Fruit fly (Drosophila melanogaster) whole organism, prepupa: Measurements from ENCODE around the gene RpL3.

Source experiments
- Blimp-1 ChIP-seq: fragments of 200-800 bp; sonication (Bioruptor generic); optimal IDR thresholded peaks from 3 replicates; lab custom pipeline; 2017; ENCODE audit warnings: missing biosample characterization, missing genetic modification characterization, mild to moderate bottlenecking, moderate library complexity, missing genetic modification reagents
- CG10669 ChIP-seq: fragments of 200-800 bp; sonication (Bioruptor generic); optimal IDR thresholded peaks from 3 replicates; lab custom pipeline; 2018; ENCODE audit warnings: missing biosample characterization, mild to moderate bottlenecking, missing genetic modification characterization, moderate library complexity
- CG11294 ChIP-seq: fragments of 200-800 bp; sonication (Bioruptor generic); IDR thresholded peaks from 2 replicates; pipeline ENCODE4 v1.3.6; 2022; ENCODE audit warnings: missing biosample characterization, missing genetic modification characterization
- CG11902 ChIP-seq: fragments of 200-800 bp; sonication (Bioruptor generic); optimal IDR thresholded peaks from 3 replicates; lab custom pipeline; 2016; ENCODE audit warnings: missing biosample characterization, missing genetic modification characterization
- CG15336 ChIP-seq: fragments of 200-800 bp; sonication (Bioruptor generic); IDR thresholded peaks from 2 replicates; pipeline ENCODE4 v1.3.6; 2022; ENCODE audit warnings: missing biosample characterization, missing genetic modification characterization
- CG1621 ChIP-seq: fragments of 200-800 bp; sonication (Bioruptor generic); optimal IDR thresholded peaks from 3 replicates; lab custom pipeline; 2018; ENCODE audit warnings: missing biosample characterization, mild to moderate bottlenecking, missing genetic modification characterization
- CG16779 ChIP-seq: fragments of 200-800 bp; sonication (Bioruptor generic); optimal IDR thresholded peaks from 3 replicates; lab custom pipeline; 2017; ENCODE audit warnings: missing biosample characterization, mild to moderate bottlenecking, missing genetic modification characterization
- CG3032 ChIP-seq: fragments of 200-800 bp; optimal IDR thresholded peaks from 2 replicates; lab custom pipeline; 2019; ENCODE audit warnings: missing biosample characterization, mild to moderate bottlenecking, missing genetic modification characterization, moderate library complexity
- CG32006 ChIP-seq: fragments of 200-800 bp; sonication (Bioruptor generic); optimal IDR thresholded peaks from 3 replicates; lab custom pipeline; 2017; ENCODE audit warnings: missing biosample characterization, mild to moderate bottlenecking, missing genetic modification characterization
- CG3919 ChIP-seq: fragments of 200-800 bp; sonication (Bioruptor generic); optimal IDR thresholded peaks from 3 replicates; lab custom pipeline; 2016; ENCODE audit warnings: missing biosample characterization, missing genetic modification characterization
- CG4318 ChIP-seq: fragments of 200-800 bp; sonication (Bioruptor generic); optimal IDR thresholded peaks from 3 replicates; lab custom pipeline; 2017; ENCODE audit warnings: missing biosample characterization, mild to moderate bottlenecking, missing genetic modification characterization
- CG6276 ChIP-seq: fragments of 200-800 bp; sonication (Bioruptor generic); optimal IDR thresholded peaks from 2 replicates; lab custom pipeline; 2017; ENCODE audit warnings: missing biosample characterization, mild to moderate bottlenecking, missing genetic modification characterization
- CG6792 ChIP-seq: fragments of 200-800 bp; sonication (Bioruptor generic); optimal IDR thresholded peaks from 3 replicates; lab custom pipeline; 2016; ENCODE audit warnings: missing biosample characterization, missing genetic modification characterization
- CG6808 ChIP-seq: fragments of 200-800 bp; sonication (Bioruptor generic); optimal IDR thresholded peaks from 3 replicates; lab custom pipeline; 2017; ENCODE audit warnings: missing biosample characterization, missing genetic modification characterization, mild to moderate bottlenecking, moderate library complexity, missing genetic modification reagents
- CG6854 ChIP-seq: fragments of 200-800 bp; sonication (Bioruptor generic); optimal IDR thresholded peaks from 2 replicates; lab custom pipeline; 2017; ENCODE audit warnings: missing biosample characterization, mild to moderate bottlenecking, missing genetic modification characterization
- CG8119 ChIP-seq: fragments of 200-800 bp; sonication (Bioruptor generic); IDR thresholded peaks from 3 replicates; pipeline ENCODE4 v1.3.6; 2022; ENCODE audit warnings: missing biosample characterization, missing genetic modification characterization
- CG8319 ChIP-seq: fragments of 200-800 bp; sonication (Bioruptor generic); optimal IDR thresholded peaks from 3 replicates; lab custom pipeline; 2016; ENCODE audit warnings: missing biosample characterization, missing genetic modification characterization
- Eip75B ChIP-seq: fragments of 200-800 bp; sonication (Bioruptor generic); optimal IDR thresholded peaks from 3 replicates; lab custom pipeline; 2016; ENCODE audit warnings: missing biosample characterization, missing genetic modification characterization
- Eip78C ChIP-seq: fragments of 200-800 bp; sonication (Bioruptor generic); peaks from one replicate; lab custom pipeline; 2016; ENCODE audit warnings: missing biosample characterization, missing genetic modification characterization
- Ets21C ChIP-seq: fragments of 200-800 bp; sonication (Bioruptor generic); optimal IDR thresholded peaks from 3 replicates; lab custom pipeline; 2016; ENCODE audit warnings: missing biosample characterization, missing genetic modification characterization
- Gug ChIP-seq: fragments of 200-800 bp; sonication (Bioruptor generic); IDR thresholded peaks from 2 replicates; pipeline ENCODE4 v1.3.6; 2022; ENCODE audit warnings: missing biosample characterization, missing genetic modification characterization
- Hr4 ChIP-seq: fragments of 200-800 bp; sonication (Bioruptor generic); optimal IDR thresholded peaks from 3 replicates; lab custom pipeline; 2016; ENCODE audit warnings: missing biosample characterization, missing genetic modification characterization
- Lpt ChIP-seq: fragments of 200-800 bp; sonication (Bioruptor generic); optimal IDR thresholded peaks from 3 replicates; lab custom pipeline; 2016; ENCODE audit warnings: missing biosample characterization, missing genetic modification characterization
- OdsH ChIP-seq: fragments of 200-800 bp; sonication (Bioruptor generic); optimal IDR thresholded peaks from 3 replicates; lab custom pipeline; 2016; ENCODE audit warnings: missing biosample characterization, missing genetic modification characterization
- Sox102F ChIP-seq: fragments of 200-800 bp; sonication (Bioruptor generic); optimal IDR thresholded peaks from 2 replicates; lab custom pipeline; 2016; ENCODE audit warnings: missing biosample characterization, mild to moderate bottlenecking, missing genetic modification characterization
- Sox14 ChIP-seq: fragments of 200-800 bp; sonication (Bioruptor generic); optimal IDR thresholded peaks from 3 replicates; lab custom pipeline; 2016; ENCODE audit warnings: missing biosample characterization, missing genetic modification characterization
- Sox15 ChIP-seq: fragments of 200-800 bp; sonication (Bioruptor generic); optimal IDR thresholded peaks from 3 replicates; lab custom pipeline; 2016; ENCODE audit warnings: missing biosample characterization, missing genetic modification characterization
- achi ChIP-seq: fragments of 200-800 bp; sonication (Bioruptor generic); optimal IDR thresholded peaks from 3 replicates; lab custom pipeline; 2016; ENCODE audit warnings: missing biosample characterization, missing genetic modification characterization
- acj6 ChIP-seq: fragments of 200-800 bp; sonication (Bioruptor generic); optimal IDR thresholded peaks from 3 replicates; lab custom pipeline; 2016; ENCODE audit warnings: missing biosample characterization, missing genetic modification characterization
- dac ChIP-seq: fragments of 200-800 bp; sonication (Bioruptor generic); optimal IDR thresholded peaks from 2 replicates; lab custom pipeline; 2017; ENCODE audit warnings: missing biosample characterization, mild to moderate bottlenecking, missing genetic modification characterization
- dsx ChIP-seq: fragments of 200-800 bp; optimal IDR thresholded peaks from 3 replicates; lab custom pipeline; 2019; ENCODE audit warnings: missing biosample characterization, mild to moderate bottlenecking, missing genetic modification characterization, moderate library complexity; ENCODE audit not compliant: poor library complexity, severe bottlenecking
- eg ChIP-seq: fragments of 200-800 bp; sonication (Bioruptor generic); IDR thresholded peaks from 3 replicates; pipeline ENCODE4 v1.3.6; 2022; ENCODE audit warnings: missing biosample characterization, missing genetic modification characterization
- esn ChIP-seq: fragments of 200-800 bp; sonication (Bioruptor generic); optimal IDR thresholded peaks from 2 replicates; lab custom pipeline; 2016; ENCODE audit warnings: missing biosample characterization, mild to moderate bottlenecking, missing genetic modification characterization, moderate library complexity
- fd85E ChIP-seq: fragments of 200-800 bp; sonication (Bioruptor generic); optimal IDR thresholded peaks from 3 replicates; lab custom pipeline; 2016; ENCODE audit warnings: missing biosample characterization, missing genetic modification characterization
- fkh ChIP-seq: fragments of 200-800 bp; sonication (Bioruptor generic); optimal IDR thresholded peaks from 3 replicates; lab custom pipeline; 2017; ENCODE audit warnings: missing biosample characterization, mild to moderate bottlenecking, missing genetic modification characterization, moderate library complexity
- lz ChIP-seq: fragments of 200-800 bp; sonication (Bioruptor generic); optimal IDR thresholded peaks from 3 replicates; lab custom pipeline; 2016; ENCODE audit warnings: missing biosample characterization, missing genetic modification characterization
- net ChIP-seq: fragments of 200-800 bp; sonication (Bioruptor generic); optimal IDR thresholded peaks from 3 replicates; lab custom pipeline; 2016; ENCODE audit warnings: missing biosample characterization, missing genetic modification characterization
- pdm3 ChIP-seq: fragments of 200-800 bp; sonication (Bioruptor generic); optimal IDR thresholded peaks from 3 replicates; lab custom pipeline; 2016; ENCODE audit warnings: missing biosample characterization, missing genetic modification characterization
- spab ChIP-seq: fragments of 200-800 bp; sonication (Bioruptor generic); optimal IDR thresholded peaks from 2 replicates; lab custom pipeline; 2017; ENCODE audit warnings: missing biosample characterization, mild to moderate bottlenecking, missing genetic modification characterization, missing genetic modification reagents
- svp ChIP-seq: fragments of 200-800 bp; sonication (Bioruptor generic); peaks from one replicate; lab custom pipeline; 2016; ENCODE audit warnings: missing biosample characterization, missing genetic modification characterization
- topi ChIP-seq: fragments of 200-800 bp; sonication (Bioruptor generic); optimal IDR thresholded peaks from 3 replicates; lab custom pipeline; 2016; ENCODE audit warnings: missing biosample characterization, missing genetic modification characterization
- vri ChIP-seq: fragments of 200-800 bp; sonication (Bioruptor generic); optimal IDR thresholded peaks from 3 replicates; lab custom pipeline; 2016; ENCODE audit warnings: missing biosample characterization, mild to moderate bottlenecking, missing genetic modification characterization

RpL3 gene

dm6 chr3R:11216156-11216630, 5.5 kb upstream of the RpL3 start, which contains the start of the genes RpS25 and CG4820 (continued):
- TF ChIP-seq Ets21C (GFP tag; lab: Kevin White, UChicago) = peak; percentile 64
- peak; percentile 79 for TF ChIP-seq CG1621 (tag; lab: Kevin White, UChicago)
- peak; percentile 47 for TF ChIP-seq Sox15
- TF ChIP-seq Lpt = peak; percentile 17
- peak; percentile 82 for TF ChIP-seq pdm3 (GFP tag; lab: Kevin White, UChicago)
- peak; percentile 86 for TF ChIP-seq topi (GFP tag; lab: Kevin White, UChicago)
- TF ChIP-seq Hr4 (GFP tag; lab: Kevin White, UChicago) = no peak
- peak; percentile 64 for TF ChIP-seq dac (GFP tag; lab: Kevin White, UChicago)
- TF ChIP-seq CG3919 = peak; percentile 92
- TF ChIP-seq CG11902 (GFP tag; lab: Kevin White, UChicago) = peak; percentile 53
- TF ChIP-seq svp = no peak
- peak; percentile 78 for TF ChIP-seq CG8319
- TF ChIP-seq CG6276 (GFP tag; lab: Kevin White, UChicago) = no peak
- peak; percentile 96 for TF ChIP-seq Eip78C
- peak; percentile 76 for TF ChIP-seq CG10669 (GFP tag; lab: Kevin White, UChicago)
- TF ChIP-seq CG4318 (GFP tag; lab: Kevin White, UChicago) = no peak
- peak; percentile 72 for TF ChIP-seq CG3032 (tag; lab: Kevin White, UChicago)
- peak; percentile 71 for TF ChIP-seq CG16779
- TF ChIP-seq OdsH (GFP tag; lab: Kevin White, UChicago) = peak; percentile 85
- TF ChIP-seq fd85E = peak; percentile 84
- TF ChIP-seq CG6854 (GFP tag; lab: Kevin White, UChicago) = peak; percentile 97
- TF ChIP-seq achi = peak; percentile 87
- TF ChIP-seq Gug (GFP tag; lab: Robert Waterston, UW) = no peak
- TF ChIP-seq CG32006 (GFP tag; lab: Kevin White, UChicago) = peak; percentile 56
- TF ChIP-seq CG6792 = peak; percentile 77
- TF ChIP-seq, all 60 proteins: peak for 52

- peak; percentile 53 for TF ChIP-seq Sox14 (GFP tag; lab: Kevin White, UChicago)
- no peak for TF ChIP-seq CG6276 (GFP tag; lab: Kevin White, UChicago)
- peak; percentile 2 for TF ChIP-seq Eip75B (GFP tag; lab: Kevin White, UChicago)
- TF ChIP-seq fkh (GFP tag; lab: Kevin White, UChicago) = peak; percentile 87
- TF ChIP-seq esn = peak; percentile 33
- TF ChIP-seq CG11294 (GFP tag; lab: Robert Waterston, UW) = no peak
- TF ChIP-seq Hr4 (GFP tag; lab: Kevin White, UChicago) = no peak
- TF ChIP-seq dsx (GFP tag; lab: Kevin White, UChicago) = no peak
- 0 out of 2 replicates have a peak, but pooled peaks have one; percentile 10 for TF ChIP-seq CG15336
- TF ChIP-seq CG3032 (tag; lab: Kevin White, UChicago) = no peak
- peak; percentile 97 for TF ChIP-seq vri
- TF ChIP-seq Eip78C = peak; percentile 35
These were observed 1.8 kb upstream of the RpL3 start, which contains the start of gene CG6689 for dm6 chr3R:11219883-11220282. Gene CG6689 (minus strand): TSS chr3R:11220064.

dm6 chr3R:11222587-11222986, 893 bp downstream of the RpL3 start:
- TF ChIP-seq CG1621 (tag; lab: Kevin White, UChicago) = no peak
- TF ChIP-seq CG3032 (tag; lab: Kevin White, UChicago) = no peak
- TF ChIP-seq fd85E = no peak
- TF ChIP-seq Sox15 = no peak
- TF ChIP-seq CG4318 (GFP tag; lab: Kevin White, UChicago) = no peak
- TF ChIP-seq, all 60 proteins: peak for 0

- TF ChIP-seq acj6 (GFP tag; lab: Kevin White, UChicago) (no peak), CG6808 (GFP tag; lab: Kevin White, UChicago) (no peak), CG6276 (GFP tag; lab: Kevin White, UChicago) (no peak), fkh (GFP tag; lab: Kevin White, UChicago) (no peak), dac (GFP tag; lab: Kevin White, UChicago) (no peak), CG6854 (GFP tag; lab: Kevin White, UChicago) (no peak), dsx (GFP tag; lab: Kevin White, UChicago) (no peak), Sox102F (GFP tag; lab: Kevin White, UChicago) (no peak), eg (no peak), spab (GFP tag; lab: Kevin White, UChicago) (no peak), svp (no peak), net (no peak), CG8119 (GFP tag; lab: Robert Waterston, UW) (no peak), Blimp-1 (GFP tag; lab: Kevin White, UChicago) (no peak), CG11902 (GFP tag; lab: Kevin White, UChicago) (no peak), CG6792 (no peak), lz (GFP tag; lab: Kevin White, UChicago) (no peak), CG10669 (GFP tag; lab: Kevin White, UChicago) (no peak)
- TF ChIP-seq, all 60 proteins: peak for 0
These were observed 2.8 kb downstream of the RpL3 start for dm6 chr3R:11224478-11224877.
